Worm (Caenorhabditis elegans) whole organism, L4/young adult: ENCODE data around the gene srd-3.

Source experiments
- W03F9.2 ChIP-seq: fragments of 150-350 bp; optimal IDR thresholded peaks from 2 replicates; lab custom pipeline; 2014; ENCODE audit warnings: missing biosample characterization, missing genetic modification characterization
- dao-5 ChIP-seq: sonication (generic microtip); optimal IDR thresholded peaks from 2 replicates; lab custom pipeline; 2016; ENCODE audit warnings: missing genotype, missing genetic modification characterization, moderate library complexity, missing compliant biosample characterization
- him-1 ChIP-seq: sonication (generic microtip); optimal IDR thresholded peaks from 2 replicates; lab custom pipeline; 2016; ENCODE audit warnings: missing genotype, missing genetic modification reagents, missing genetic modification characterization, missing compliant biosample characterization

ce11 chrII:146933-147332 is 18.1 kb upstream of the srd-3 start, which contains the start of gene T25D3.4:
- no peak for TF ChIP-seq him-1
- TF ChIP-seq W03F9.2 (tag; lab: Kevin White, UChicago): no peak
- no peak for TF ChIP-seq dao-5
